Worm (Caenorhabditis elegans): Measurements from ENCODE around the gene tag-314.

DNA sequence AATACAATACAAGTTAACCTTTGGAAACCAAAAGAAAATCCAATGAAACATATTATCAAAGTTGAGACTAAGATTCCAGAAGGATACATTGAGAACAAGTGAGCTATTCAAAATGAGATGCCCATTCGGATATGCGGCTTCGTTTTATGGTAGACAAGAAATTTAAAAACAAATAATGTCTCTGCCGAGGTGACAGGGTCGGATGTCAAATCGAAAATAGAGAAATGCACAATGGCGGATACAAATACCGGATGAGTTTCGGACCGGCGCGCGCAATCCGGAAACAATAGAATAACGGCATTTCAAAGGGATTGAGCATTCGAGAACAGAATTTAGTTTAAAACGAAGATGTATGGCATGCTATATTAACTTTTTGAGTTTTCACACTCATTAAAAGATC is 34.8 kb upstream of the tag-314 start, which contains the start of gene F22E12.3:
- TF ChIP-seq snpc-4 (tag; optimal IDR thresholded peaks at IDR 0.05) = no peak
- TF ChIP-seq nhr-25 (tag; optimal IDR thresholded peaks at IDR 0.05) = no peak
- no peak for TF ChIP-seq R02D3.7 (tag; optimal IDR thresholded peaks at IDR 0.05)
- no peak for TF ChIP-seq fos-1 (tag; optimal IDR thresholded peaks at IDR 0.05)
- no peak for TF ChIP-seq skn-1 (tag; optimal IDR thresholded peaks at IDR 0.05)
- TF ChIP-seq lin-39 (tag; optimal IDR thresholded peaks at IDR 0.05) = no peak
- no peak for TF ChIP-seq elt-1 (tag; optimal IDR thresholded peaks at IDR 0.05)
- TF ChIP-seq ztf-11 (tag; optimal IDR thresholded peaks at IDR 0.05) = no peak
- no peak for TF ChIP-seq mdl-1 (tag; optimal IDR thresholded peaks at IDR 0.05)
